Worm (Caenorhabditis elegans): ENCODE measurements around the gene rsp-8.

rsp-8 gene

DNA sequence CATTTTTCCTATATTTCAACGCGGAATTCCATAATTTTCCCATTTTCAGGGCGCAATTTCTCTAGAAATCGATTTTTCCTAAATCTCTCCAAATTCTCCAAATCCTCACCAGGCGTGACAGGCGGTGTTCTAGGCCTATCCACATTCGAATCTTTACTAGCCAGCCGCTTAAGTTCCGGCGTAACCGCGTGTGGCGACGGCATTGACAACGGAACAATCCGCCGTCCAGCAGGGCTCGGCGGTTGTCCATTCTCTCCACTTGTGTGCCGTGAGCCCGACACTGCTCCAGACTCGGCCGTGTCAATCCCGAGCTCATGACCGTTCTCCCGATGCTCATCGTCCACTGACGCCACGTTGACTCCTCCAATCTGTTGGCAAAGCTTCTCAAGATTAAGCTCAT is 16.8 kb downstream of the rsp-8 start:
- peak; percentile 40 for TF ChIP-seq elt-4 (tag; optimal IDR thresholded peaks at IDR 0.05)
- TF ChIP-seq ttx-3 (tag; optimal IDR thresholded peaks at IDR 0.05), result no peak

DNA sequence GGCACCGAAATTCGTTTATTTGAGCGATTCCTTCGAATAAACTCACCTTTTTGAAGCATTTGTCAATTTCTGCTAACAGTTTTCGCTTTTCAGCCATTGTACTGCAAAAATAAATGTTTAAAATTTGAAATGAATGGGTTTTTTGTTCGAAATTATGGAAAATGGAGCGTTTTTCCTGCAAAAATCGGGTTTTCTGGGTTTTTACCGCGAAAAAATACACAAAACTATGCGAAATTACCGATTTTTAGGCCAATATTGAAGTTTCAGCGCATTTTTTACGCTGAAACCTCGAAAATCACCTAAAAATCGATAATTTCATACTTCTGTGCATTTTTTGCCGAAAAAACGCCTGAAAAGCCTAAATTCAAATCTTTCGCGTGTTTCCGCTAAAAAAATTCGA is 20.1 kb downstream of the rsp-8 start, which contains the start of gene ntl-3:
TSS of gene ntl-3 (minus strand) at position 101 of the 400 bp plus-strand sequence.
- TF ChIP-seq ceh-18 (tag; optimal IDR thresholded peaks at IDR 0.05), result no peak
- no peak for TF ChIP-seq ref-2 (tag; optimal IDR thresholded peaks at IDR 0.05)
- TF ChIP-seq madf-2 (tag; optimal IDR thresholded peaks at IDR 0.05), result no peak
- TF ChIP-seq gmeb-2 (tag; optimal IDR thresholded peaks at IDR 0.05), result no peak
- no peak for TF ChIP-seq syd-9 (tag; optimal IDR thresholded peaks at IDR 0.05)
- no peak for TF ChIP-seq unc-55 (GFP tag; optimal IDR thresholded peaks at IDR 0.05)
- TF ChIP-seq elt-4 (tag; optimal IDR thresholded peaks at IDR 0.05), result no peak
- no peak for TF ChIP-seq hlh-30 (tag; optimal IDR thresholded peaks at IDR 0.05; ENCODE audit: insufficient read depth)
- no peak for TF ChIP-seq ceh-19 (GFP tag; optimal IDR thresholded peaks at IDR 0.05)
- TF ChIP-seq nhr-11 (tag; optimal IDR thresholded peaks at IDR 0.05), result no peak
- no peak for TF ChIP-seq ceh-30 (tag; optimal IDR thresholded peaks at IDR 0.05)
- no peak for TF ChIP-seq ceh-6 (GFP tag; optimal IDR thresholded peaks at IDR 0.05)
- no peak for TF ChIP-seq ceh-2 (tag; optimal IDR thresholded peaks at IDR 0.05)
- TF ChIP-seq pha-2 (tag; optimal IDR thresholded peaks at IDR 0.05), result no peak
- no peak for TF ChIP-seq ceh-31 (tag; optimal IDR thresholded peaks at IDR 0.05)
- TF ChIP-seq odd-2 (tag; optimal IDR thresholded peaks at IDR 0.05), result no peak

DNA sequence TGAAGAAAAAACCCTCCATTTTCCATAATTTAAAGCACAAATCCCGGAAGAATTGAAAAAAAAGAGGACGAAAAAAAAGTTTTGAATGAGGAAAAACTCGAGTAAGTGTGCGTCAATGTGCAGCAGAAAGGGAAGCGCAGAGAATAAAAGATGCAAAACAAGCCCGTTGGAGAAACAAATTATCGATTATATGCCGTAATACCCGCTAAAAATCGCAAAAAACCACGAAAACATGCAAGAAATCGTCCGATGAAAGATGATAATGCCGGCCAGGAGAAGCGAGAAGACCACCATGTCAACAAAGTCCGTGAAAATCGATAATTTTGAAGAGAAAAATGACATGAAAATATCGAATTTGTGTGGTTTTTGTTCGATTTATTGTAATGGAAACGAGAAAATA is 20.8 kb downstream of the rsp-8 start:
- no peak for TF ChIP-seq ceh-22 (tag; optimal IDR thresholded peaks at IDR 0.05)
- no peak for TF ChIP-seq K02D7.2 (tag; optimal IDR thresholded peaks at IDR 0.05)
- no peak for TF ChIP-seq unc-55 (GFP tag; optimal IDR thresholded peaks at IDR 0.05)
- peak; percentile 4 for TF ChIP-seq ceh-48 (tag; optimal IDR thresholded peaks at IDR 0.05)

DNA sequence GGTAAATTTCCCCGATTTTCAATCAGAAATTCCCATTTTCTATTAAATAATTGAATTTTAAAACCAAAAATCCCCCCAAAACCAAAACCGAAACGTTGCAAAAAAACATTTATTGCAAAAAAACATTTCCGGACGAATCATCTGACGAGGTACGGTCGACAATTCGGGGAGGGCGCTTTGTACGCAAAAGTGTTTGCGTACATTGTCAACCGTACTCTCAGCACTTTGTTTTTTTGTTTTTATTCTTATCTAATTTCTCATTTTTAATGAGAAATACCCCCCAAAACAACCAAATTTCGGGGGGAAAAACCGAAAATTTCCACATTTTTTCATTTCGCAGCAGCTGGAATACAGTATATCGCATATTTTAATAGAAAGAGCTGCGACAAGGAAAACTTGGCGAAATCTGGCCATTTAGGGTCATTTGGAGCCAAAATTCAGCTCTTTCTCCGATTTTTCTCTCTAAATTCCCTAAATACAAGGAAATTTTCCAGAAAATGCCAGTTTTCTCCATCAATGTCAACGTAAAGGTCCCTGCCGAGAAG is 21.5 kb downstream of the rsp-8 start, which contains the start of gene mif-1:
TSS of gene mif-1 (plus strand) at position 495 of the 545 bp plus-strand sequence.
- peak; percentile 30 for TF ChIP-seq hlh-30 (tag; optimal IDR thresholded peaks at IDR 0.05; ENCODE audit: insufficient read depth)
- TF ChIP-seq ceh-31 (tag; optimal IDR thresholded peaks at IDR 0.05), result no peak
- peak; percentile 68 for TF ChIP-seq nfya-1 (tag; optimal IDR thresholded peaks at IDR 0.05)
- TF ChIP-seq elt-2 (tag; optimal IDR thresholded peaks at IDR 0.05), result peak; percentile 26
- no peak for TF ChIP-seq K09A11.1 (tag; optimal IDR thresholded peaks at IDR 0.05; ENCODE audit: insufficient read depth)
- TF ChIP-seq lin-11 (tag; optimal IDR thresholded peaks at IDR 0.05), result no peak
- no peak for TF ChIP-seq C38D4.7 (GFP tag; optimal IDR thresholded peaks at IDR 0.05)

DNA sequence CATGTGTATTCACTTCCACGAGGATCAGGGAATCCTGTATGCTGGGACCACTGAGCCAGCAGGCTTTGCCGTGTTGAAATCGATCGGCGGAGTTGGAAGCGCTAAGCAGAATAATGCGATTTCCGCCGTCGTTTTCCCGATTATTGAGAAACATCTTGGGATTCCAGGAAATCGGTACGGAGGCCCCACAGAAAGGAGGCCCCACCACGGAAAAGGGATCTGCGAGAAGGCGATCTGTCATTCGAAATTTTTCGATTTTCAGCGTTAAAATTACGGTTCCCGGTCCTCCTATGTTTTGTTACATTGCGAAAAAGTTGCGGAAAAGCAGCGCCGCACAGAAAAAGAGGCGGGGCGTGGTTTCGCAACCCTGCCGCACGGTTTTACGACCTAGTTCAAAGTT is 22.1 kb downstream of the rsp-8 start:
- TF ChIP-seq pha-4 (tag; optimal IDR thresholded peaks at IDR 0.05) (no peak), tbx-7 (tag; optimal IDR thresholded peaks at IDR 0.05) (peak; percentile 52), hlh-8 (tag; optimal IDR thresholded peaks at IDR 0.05) (peak; percentile 56), odd-2 (tag; optimal IDR thresholded peaks at IDR 0.05) (no peak), hlh-15 (tag; optimal IDR thresholded peaks at IDR 0.05) (no peak), ceh-14 (tag; optimal IDR thresholded peaks at IDR 0.05) (peak; percentile 64), ztf-16 (tag; optimal IDR thresholded peaks at IDR 0.05) (no peak), sox-4 (tag; optimal IDR thresholded peaks at IDR 0.05) (no peak), rnt-1 (tag; optimal IDR thresholded peaks at IDR 0.05) (peak; percentile 58), elt-4 (tag; optimal IDR thresholded peaks at IDR 0.05) (no peak), ceh-22 (tag; optimal IDR thresholded peaks at IDR 0.05) (no peak), unc-55 (GFP tag; optimal IDR thresholded peaks at IDR 0.05) (no peak), Y22D7AL.16 (tag; optimal IDR thresholded peaks at IDR 0.05) (no peak), ahr-1 (tag; optimal IDR thresholded peaks at IDR 0.05) (peak; percentile 27), npax-4 (tag; optimal IDR thresholded peaks at IDR 0.05) (no peak), ref-2 (tag; optimal IDR thresholded peaks at IDR 0.05) (peak; percentile 67), unc-86 (tag; optimal IDR thresholded peaks at IDR 0.05) (no peak), nfya-1 (tag; optimal IDR thresholded peaks at IDR 0.05) (no peak), lin-11 (tag; optimal IDR thresholded peaks at IDR 0.05) (no peak), ceh-19 (GFP tag; optimal IDR thresholded peaks at IDR 0.05) (no peak), unc-3 (GFP tag; conservative IDR thresholded peaks at IDR 0.05) (no peak), unc-3 (tag; optimal IDR thresholded peaks at IDR 0.05) (no peak), T23F11.4 (GFP tag; optimal IDR thresholded peaks at IDR 0.05) (no peak), gmeb-2 (tag; optimal IDR thresholded peaks at IDR 0.05) (no peak), pat-9 (tag; optimal IDR thresholded peaks at IDR 0.05) (no peak), ets-4 (tag; optimal IDR thresholded peaks at IDR 0.05) (no peak), ceh-24 (tag; optimal IDR thresholded peaks at IDR 0.05) (no peak), fax-1 (tag; optimal IDR thresholded peaks at IDR 0.05) (peak; percentile 52)

Data from whole organism, late embryonic.